Worm (Caenorhabditis elegans) whole organism, early embryonic: ENCODE results near the gene hex-1.

Experiments used
- ama-1 ChIP-seq: fragments of 150-350 bp; optimal IDR thresholded peaks from 2 replicates; lab custom pipeline; 2014
- ceh-36 ChIP-seq: sonication (generic microtip); optimal IDR thresholded peaks from 2 replicates; lab custom pipeline; 2016; ENCODE audit warnings: missing genetic modification characterization, inconsistent platforms, missing compliant biosample characterization
- flt-1 ChIP-seq: fragments of 200-800 bp; sonication (Bioruptor generic); IDR thresholded peaks from 2 replicates; pipeline ENCODE4 v1.3.6; 2022; ENCODE audit warnings: missing genetic modification characterization, missing compliant biosample characterization

DNA sequence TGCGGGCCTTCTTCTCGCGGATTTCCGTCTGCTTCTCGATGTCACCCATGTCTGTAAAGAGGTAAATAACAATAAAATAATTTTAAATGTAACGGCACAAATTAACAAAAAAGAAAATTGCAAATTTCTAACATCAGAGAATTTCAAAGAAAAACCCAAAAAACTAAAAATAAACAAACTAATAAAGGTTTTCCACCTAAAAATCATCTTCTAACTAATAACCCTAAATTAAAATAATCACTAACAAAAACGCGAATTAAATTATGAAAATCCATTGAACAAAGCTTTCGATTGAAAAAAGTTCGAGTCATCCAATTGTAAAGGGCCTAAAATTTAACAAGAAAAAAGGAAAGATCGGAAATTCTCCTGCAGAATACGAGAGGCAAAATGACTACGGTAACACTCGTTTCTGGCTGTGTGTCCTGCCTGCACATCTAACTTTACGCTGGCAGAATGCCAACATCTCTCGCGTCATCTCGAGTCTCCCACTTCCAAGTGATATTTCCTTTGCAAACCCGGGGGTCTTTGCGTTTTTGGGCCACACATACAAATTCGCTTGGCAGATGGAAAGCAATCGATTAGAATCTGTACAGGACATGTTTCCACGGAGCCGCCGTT, 21.7 kb downstream of the hex-1 start, which contains the start of gene rpl-11.2:
- TF ChIP-seq ama-1 (lab: Kevin White, UChicago) (no peak), flt-1 (GFP tag; lab: Robert Waterston, UW) (peak; percentile 57; the same call in 1 of the 2 replicates), ceh-36 (tag; lab: Kevin White, UChicago) (no peak)
